Worm (Caenorhabditis elegans) whole organism, L1 larva: Measurements from ENCODE around the gene F43C11.11.

ENCODE experiments used
- C04F5.9 ChIP-seq: sonication (generic microtip); optimal IDR thresholded peaks from 2 replicates; lab custom pipeline; 2016; ENCODE audit warnings: missing genetic modification characterization, missing compliant biosample characterization
- aha-1 ChIP-seq: fragments of 150-350 bp; optimal IDR thresholded peaks from 2 replicates; lab custom pipeline; 2014; ENCODE audit warnings: missing biosample characterization, missing genetic modification characterization
- fkh-10 ChIP-seq: sonication (generic microtip); optimal IDR thresholded peaks from 2 replicates; lab custom pipeline; 2017; ENCODE audit warnings: missing biosample characterization, missing genetic modification reagents, missing genetic modification characterization
- fkh-4 ChIP-seq: sonication (generic microtip); optimal IDR thresholded peaks from 2 replicates; lab custom pipeline; 2016; ENCODE audit warnings: missing compliant biosample characterization, missing genetic modification characterization, borderline replicate concordance
- fkh-8 ChIP-seq: sonication (generic microtip); optimal IDR thresholded peaks from 2 replicates; lab custom pipeline; 2016; ENCODE audit warnings: mild to moderate bottlenecking, missing genetic modification characterization, missing compliant biosample characterization
- fos-1 ChIP-seq: fragments of 150-350 bp; optimal IDR thresholded peaks from 2 replicates; lab custom pipeline; 2014; ENCODE audit warnings: missing biosample characterization, missing genetic modification characterization
- hpl-2 ChIP-seq: fragments of 150-350 bp; optimal IDR thresholded peaks from 2 replicates; lab custom pipeline; 2014; ENCODE audit warnings: missing biosample characterization, missing genetic modification reagents, missing genetic modification characterization
- lin-35 ChIP-seq, 2 experiments: fragments of 150-350 bp; optimal IDR thresholded peaks; 2 replicates each; lab custom pipeline; 2014; ENCODE audit warnings: missing biosample characterization in 2 of 2, missing genetic modification characterization in 2 of 2, missing genetic modification reagents in 2 of 2
- mep-1 ChIP-seq: fragments of 150-350 bp; optimal IDR thresholded peaks from 2 replicates; lab custom pipeline; 2014; ENCODE audit warnings: missing biosample characterization, missing genetic modification characterization
- skn-1 ChIP-seq: fragments of 150-350 bp; optimal IDR thresholded peaks from 2 replicates; lab custom pipeline; 2014; ENCODE audit warnings: missing biosample characterization, missing genetic modification characterization
- sox-4 ChIP-seq: sonication (generic microtip); optimal IDR thresholded peaks from 2 replicates; lab custom pipeline; 2016; ENCODE audit warnings: missing genetic modification characterization, missing compliant biosample characterization
- sup-37 ChIP-seq: fragments of 200-800 bp; sonication (Bioruptor generic); optimal IDR thresholded peaks from 2 replicates; lab custom pipeline; 2018; ENCODE audit warnings: mild to moderate bottlenecking, missing genetic modification characterization, missing compliant biosample characterization
- tbx-2 ChIP-seq: sonication (generic microtip); optimal IDR thresholded peaks from 2 replicates; lab custom pipeline; 2016; ENCODE audit warnings: missing genetic modification characterization, missing compliant biosample characterization

The F43C11.11 gene

DNA sequence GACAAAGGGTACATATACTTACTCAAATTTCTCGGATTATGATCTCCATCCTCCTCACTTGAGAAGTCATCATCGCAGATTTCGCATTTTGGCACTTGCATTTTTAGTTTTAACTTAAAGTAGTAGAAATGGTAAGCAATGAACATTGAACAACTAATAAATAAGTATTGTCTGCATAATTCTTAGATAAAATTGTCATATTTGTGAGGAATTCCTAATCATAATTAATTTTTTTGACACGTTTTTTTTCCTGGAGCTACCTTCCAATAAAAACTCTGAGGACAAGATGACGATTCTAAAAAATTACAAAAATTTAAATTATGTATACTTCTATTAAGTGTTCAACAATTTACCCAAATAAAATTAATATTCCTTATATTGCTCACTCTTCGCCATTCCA is 50.8 kb downstream of the F43C11.11 start, which contains the start of the genes trim-21 and B0281.1:
Gene trim-21, minus strand, starts transcription at position 101 of the 400 bp plus-strand sequence.
Gene B0281.1, plus strand, starts transcription at position 321 of the 400 bp plus-strand sequence.
- TF ChIP-seq mep-1 (tag; lab: Kevin White, UChicago), result no peak
- TF ChIP-seq sup-37 (GFP tag; lab: Kevin White, UChicago), result no peak
- no peak for TF ChIP-seq lin-35 (GFP tag; optimal IDR thresholded peaks at IDR 0.05; lab: Kevin White, UChicago)
- no peak for TF ChIP-seq fkh-8 (tag; lab: Kevin White, UChicago)
- TF ChIP-seq C04F5.9 (tag; lab: Kevin White, UChicago), result no peak
- no peak for TF ChIP-seq sox-4 (tag; lab: Kevin White, UChicago)
- no peak for TF ChIP-seq aha-1 (tag; lab: Kevin White, UChicago)
- TF ChIP-seq fos-1 (tag; lab: Kevin White, UChicago), result no peak
- no peak for TF ChIP-seq fkh-10
- no peak for TF ChIP-seq hpl-2 (GFP tag; lab: Kevin White, UChicago)
- no peak for TF ChIP-seq skn-1 (tag; lab: Kevin White, UChicago)
- TF ChIP-seq fkh-4 (tag; lab: Kevin White, UChicago), result no peak
- TF ChIP-seq tbx-2, result no peak
